Worm (Caenorhabditis elegans) whole organism, mixed stage, embryonic: ENCODE results near the gene his-70.

Source experiments
- elt-1 ChIP-seq: sonication (generic microtip); optimal IDR thresholded peaks from 2 replicates; lab custom pipeline; 2017; ENCODE audit warnings: missing genetic modification characterization, mild to moderate bottlenecking, missing compliant biosample characterization, antibody characterized with exemption, moderate library complexity, borderline replicate concordance; ENCODE audit not compliant: insufficient read depth
- pha-4 ChIP-seq: fragments of 150-350 bp; optimal IDR thresholded peaks from 2 replicates; lab custom pipeline; 2018; ENCODE audit warnings: missing biosample characterization, missing genetic modification reagents, missing genetic modification characterization
- sptf-1 ChIP-seq: sonication (generic microtip); optimal IDR thresholded peaks from 2 replicates; lab custom pipeline; 2017; ENCODE audit warnings: mild to moderate bottlenecking, missing genetic modification characterization, moderate library complexity, missing compliant biosample characterization
- unc-62 ChIP-seq: fragments of 150-350 bp; optimal IDR thresholded peaks from 2 replicates; lab custom pipeline; 2014; ENCODE audit warnings: missing biosample characterization, missing genetic modification reagents, missing genetic modification characterization
- ztf-11 ChIP-seq: fragments of 150-350 bp; optimal IDR thresholded peaks from 2 replicates; lab custom pipeline; 2014; ENCODE audit warnings: missing biosample characterization, missing genetic modification characterization

DNA sequence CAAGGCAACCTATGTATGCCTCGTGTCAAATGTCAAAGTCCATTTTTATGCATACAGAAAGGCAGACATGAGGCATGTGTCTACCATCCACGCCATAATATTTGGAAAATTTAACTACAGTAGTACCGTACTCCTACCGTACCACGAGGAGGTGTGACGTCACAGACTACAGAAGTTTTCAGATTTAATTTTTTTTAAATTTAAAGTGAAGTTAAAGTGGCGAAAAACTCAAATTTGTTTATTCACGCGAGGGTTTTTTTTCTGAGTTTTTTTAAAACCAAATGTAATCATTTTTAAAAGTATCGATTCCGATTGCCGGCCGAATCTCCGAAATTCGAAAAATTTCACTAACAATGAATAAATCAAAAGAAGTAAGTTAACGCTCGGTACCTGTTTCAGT, 30.9 kb upstream of the his-70 start, which contains the start of gene C03C10.2:
- no peak for TF ChIP-seq sptf-1
- TF ChIP-seq unc-62 (GFP tag; lab: Kevin White, UChicago): no peak
- TF ChIP-seq elt-1 (tag; lab: Kevin White, UChicago): no peak
- TF ChIP-seq pha-4 (tag; lab: Kevin White, UChicago): no peak
- no peak for TF ChIP-seq ztf-11 (tag; lab: Kevin White, UChicago)
